Fruit fly (Drosophila melanogaster): Measurements from ENCODE around the gene Taf3.

Taf3 gene

DNA sequence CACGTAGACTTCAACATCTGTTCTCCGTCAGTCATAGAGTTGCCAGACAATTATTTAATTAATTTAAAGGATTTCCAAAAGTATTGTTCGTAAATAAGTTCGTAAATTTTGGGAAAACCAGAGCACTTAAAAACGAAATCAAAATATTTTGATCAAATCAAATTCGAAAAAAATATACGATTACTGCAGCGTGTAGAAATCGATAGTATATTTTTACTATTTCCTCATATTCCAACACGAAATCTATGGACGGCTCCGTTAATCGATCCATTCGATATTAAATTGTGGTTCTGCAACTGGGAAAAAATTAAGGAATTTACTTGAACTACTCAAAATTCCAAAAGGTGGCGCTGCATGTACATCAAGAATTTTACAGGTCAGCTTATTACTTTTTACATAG, 19.8 kb upstream of the Taf3 start (continued):
- no peak for TF ChIP-seq CG10431 (GFP tag; optimal IDR thresholded peaks at IDR 0.05)
- no peak for TF ChIP-seq dimm (GFP tag; IDR thresholded peaks at IDR 0.05)
- peak; percentile 81 for TF ChIP-seq CG10267 (tag; optimal IDR thresholded peaks at IDR 0.05)
- peak; percentile 45 for TF ChIP-seq eyg (GFP tag; optimal IDR thresholded peaks at IDR 0.05)
- TF ChIP-seq HLH54F (GFP tag; optimal IDR thresholded peaks at IDR 0.05) = peak; percentile 34
- TF ChIP-seq sd (tag; optimal IDR thresholded peaks at IDR 0.05) = peak; percentile 99
- peak; percentile 17 for TF ChIP-seq nom (GFP tag; optimal IDR thresholded peaks at IDR 0.05)
- no peak for TF ChIP-seq sima (GFP tag; optimal IDR thresholded peaks at IDR 0.05)
- TF ChIP-seq NK7.1 (GFP tag; optimal IDR thresholded peaks at IDR 0.05) = no peak
- peak; percentile 40 for TF ChIP-seq crc (GFP tag; optimal IDR thresholded peaks at IDR 0.05)
- peak; percentile 1 for TF ChIP-seq repo (GFP tag; optimal IDR thresholded peaks at IDR 0.05)
- peak; percentile 53 for TF ChIP-seq nmo (GFP tag; optimal IDR thresholded peaks at IDR 0.05)
- TF ChIP-seq CG7928 (GFP tag; optimal IDR thresholded peaks at IDR 0.05) = no peak
- no peak for TF ChIP-seq CG4404 (GFP tag; IDR thresholded peaks at IDR 0.05)
- TF ChIP-seq CG9215 (GFP tag; IDR thresholded peaks at IDR 0.05) = no peak
- TF ChIP-seq CG10147 (GFP tag; optimal IDR thresholded peaks at IDR 0.05) = peak; percentile 58
- TF ChIP-seq inv (GFP tag; IDR thresholded peaks at IDR 0.05; ENCODE audit: partially characterized antibody) = peak; percentile 92
- peak; percentile 72 for TF ChIP-seq phol (tag; optimal IDR thresholded peaks at IDR 0.05)
- TF ChIP-seq cg (GFP tag; optimal IDR thresholded peaks at IDR 0.05) = no peak
- no peak for TF ChIP-seq odd (GFP tag; optimal IDR thresholded peaks at IDR 0.05)
- TF ChIP-seq CG13296 (GFP tag; optimal IDR thresholded peaks at IDR 0.05) = peak; percentile 48
- TF ChIP-seq z (GFP tag; IDR thresholded peaks at IDR 0.05) = no peak
- TF ChIP-seq tx (GFP tag; optimal IDR thresholded peaks at IDR 0.05) = peak; percentile 43
- TF ChIP-seq stc (GFP tag; IDR thresholded peaks at IDR 0.05) = no peak; the same call in 1 of the 2 replicates
- no peak for TF ChIP-seq pan (optimal IDR thresholded peaks at IDR 0.05)
- TF ChIP-seq pan (GFP tag; optimal IDR thresholded peaks at IDR 0.05 in 1 of 2, IDR thresholded peaks at IDR 0.05 in 1 of 2) = no peak
- TF ChIP-seq CG3726 (GFP tag; IDR thresholded peaks at IDR 0.05) = no peak
- TF ChIP-seq CG17186 (GFP tag; optimal IDR thresholded peaks at IDR 0.05) = peak; percentile 13
- TF ChIP-seq aop (GFP tag; IDR thresholded peaks at IDR 0.05) = no peak
- TF ChIP-seq CG12219 (GFP tag; optimal IDR thresholded peaks at IDR 0.05) = no peak
- TF ChIP-seq GATAe (GFP tag; conservative IDR thresholded peaks at IDR 0.05) = no peak
- TF ChIP-seq tll (GFP tag; optimal IDR thresholded peaks at IDR 0.05) = no peak
- peak; percentile 9 for TF ChIP-seq dmrt99B (tag; optimal IDR thresholded peaks at IDR 0.05)
- no peak for TF ChIP-seq Bdp1 (GFP tag; optimal IDR thresholded peaks at IDR 0.05)
- TF ChIP-seq hbn (GFP tag; IDR thresholded peaks at IDR 0.05; ENCODE audit: partially characterized antibody) = peak; percentile 97
- TF ChIP-seq Hand (GFP tag; optimal IDR thresholded peaks at IDR 0.05) = no peak
- peak; percentile 65; the same call in 1 of the 2 replicates for TF ChIP-seq sob (GFP tag; IDR thresholded peaks at IDR 0.05)
- peak; percentile 39 for TF ChIP-seq sug (tag; optimal IDR thresholded peaks at IDR 0.05)
- TF ChIP-seq CG10654 (GFP tag; optimal IDR thresholded peaks at IDR 0.05) = peak; percentile 16
- no peak for TF ChIP-seq CG10462 (GFP tag; optimal IDR thresholded peaks at IDR 0.05)
- peak; percentile 30 for TF ChIP-seq Max (GFP tag; optimal IDR thresholded peaks at IDR 0.05)
- TF ChIP-seq CG31441 (GFP tag; IDR thresholded peaks at IDR 0.05) = peak; percentile 46
- no peak for TF ChIP-seq CG32767 (GFP tag; IDR thresholded peaks at IDR 0.05)
- no peak for TF ChIP-seq zf30C (GFP tag; optimal IDR thresholded peaks at IDR 0.05)
- peak; percentile 54 for TF ChIP-seq pum (GFP tag; optimal IDR thresholded peaks at IDR 0.05)
- TF ChIP-seq Spps (tag; optimal IDR thresholded peaks at IDR 0.05) = no peak
- TF ChIP-seq dan (GFP tag; IDR thresholded peaks at IDR 0.05) = no peak
- TF ChIP-seq CG9437 (GFP tag; optimal IDR thresholded peaks at IDR 0.05) = no peak
- TF ChIP-seq Usf (GFP tag; optimal IDR thresholded peaks at IDR 0.05) = no peak
- TF ChIP-seq CG1602 (GFP tag; optimal IDR thresholded peaks at IDR 0.05) = no peak
- peak in 1 of 3 experiments; percentile 21 for TF ChIP-seq lola (GFP tag; optimal IDR thresholded peaks at IDR 0.05)
